Worm (Caenorhabditis elegans) whole organism, L2 larva: Measurements from ENCODE around the gene fbxa-172.

Experiments used
- ama-1 ChIP-seq: fragments of 150-350 bp; optimal IDR thresholded peaks from 2 replicates; lab custom pipeline; 2018; ENCODE audit warnings: inconsistent platforms
- ceh-82 ChIP-seq: fragments of 150-350 bp; optimal IDR thresholded peaks from 2 replicates; lab custom pipeline; 2014; ENCODE audit warnings: missing biosample characterization, missing genetic modification characterization
- elt-3 ChIP-seq: sonication (generic microtip); optimal IDR thresholded peaks from 2 replicates; lab custom pipeline; 2017; ENCODE audit warnings: missing biosample characterization, missing genetic modification characterization
- fos-1 ChIP-seq: fragments of 150-350 bp; optimal IDR thresholded peaks from 2 replicates; lab custom pipeline; 2014; ENCODE audit warnings: missing biosample characterization, missing genetic modification characterization
- lin-39 ChIP-seq: fragments of 150-350 bp; optimal IDR thresholded peaks from 2 replicates; lab custom pipeline; 2014; ENCODE audit warnings: missing biosample characterization, missing genetic modification reagents, missing genetic modification characterization
- lsy-2 ChIP-seq, 2 experiments: fragments of 150-350 bp in 1 of 2; sonication (generic microtip) in 1 of 2; optimal IDR thresholded peaks; 2 replicates each; lab custom pipeline; 2014 to 2017; ENCODE audit warnings: missing biosample characterization in 2 of 2, missing genetic modification characterization in 2 of 2
- mdl-1 ChIP-seq, 2 experiments: fragments of 150-350 bp in 1 of 2; sonication (generic microtip) in 1 of 2; optimal IDR thresholded peaks; 2 replicates each; lab custom pipeline; 2017; ENCODE audit warnings: missing biosample characterization in 2 of 2, missing genetic modification characterization in 2 of 2
- nhr-6 ChIP-seq: fragments of 150-350 bp; optimal IDR thresholded peaks from 2 replicates; lab custom pipeline; 2014; ENCODE audit warnings: missing biosample characterization, missing genetic modification characterization
- skn-1 ChIP-seq: sonication (generic microtip); optimal IDR thresholded peaks from 2 replicates; lab custom pipeline; 2017; ENCODE audit warnings: missing biosample characterization, missing genetic modification characterization
- ztf-11 ChIP-seq: sonication (generic microtip); optimal IDR thresholded peaks from 2 replicates; lab custom pipeline; 2017; ENCODE audit warnings: missing biosample characterization, missing genetic modification characterization
- ztf-4 ChIP-seq: fragments of 150-350 bp; optimal IDR thresholded peaks from 2 replicates; lab custom pipeline; 2014; ENCODE audit warnings: missing biosample characterization, missing genetic modification characterization

DNA sequence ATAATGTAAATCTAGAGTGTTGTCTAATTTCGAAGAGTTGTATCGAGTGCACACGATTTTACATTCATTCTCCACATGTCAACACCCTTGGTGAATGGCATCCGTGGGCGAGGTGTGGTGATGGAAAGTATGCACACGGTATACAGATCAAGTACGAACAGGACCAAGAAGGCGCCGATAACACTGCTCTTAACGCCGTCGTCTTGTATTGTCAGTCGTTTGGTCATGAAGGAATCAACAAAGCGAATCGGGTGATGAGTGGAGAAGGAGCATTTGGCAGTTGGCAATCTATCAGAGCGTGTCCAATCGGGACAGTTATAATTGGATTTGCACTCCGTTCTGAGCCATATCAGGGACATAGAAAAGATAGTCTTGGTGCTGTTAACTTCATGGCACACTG is 25.8 kb upstream of the fbxa-172 start:
- TF ChIP-seq lsy-2 (tag; optimal IDR thresholded peaks at IDR 0.05; lab: Kevin White, UChicago) (no peak), mdl-1 (tag; optimal IDR thresholded peaks at IDR 0.05; lab: Kevin White, UChicago) (no peak), ceh-82 (tag; lab: Kevin White, UChicago) (no peak), lin-39 (tag; lab: Kevin White, UChicago) (no peak), ztf-4 (no peak), ama-1 (lab: Kevin White, UChicago) (no peak), skn-1 (no peak), nhr-6 (tag; lab: Kevin White, UChicago) (no peak), fos-1 (tag; lab: Kevin White, UChicago) (no peak), elt-3 (tag; lab: Kevin White, UChicago) (no peak), ztf-11 (no peak)
